Fruit fly (Drosophila melanogaster): ENCODE measurements around the gene CkIIalpha-i1.

The CkIIalpha-i1 gene

dm6 chr3L:15813988-15814387 lies 2.8 kb upstream of the CkIIalpha-i1 start (continued):
- TF ChIP-seq tna (GFP tag; IDR thresholded peaks at IDR 0.05; ENCODE audit: partially characterized antibody): no peak
- TF ChIP-seq sna (GFP tag; IDR thresholded peaks at IDR 0.05; ENCODE audit: partially characterized antibody): no peak
- TF ChIP-seq disco-r (GFP tag; optimal IDR thresholded peaks at IDR 0.05): no peak
- TF ChIP-seq corto (GFP tag; optimal IDR thresholded peaks at IDR 0.05): no peak
- no peak for TF ChIP-seq CG11560 (tag; IDR thresholded peaks at IDR 0.05)
- no peak for TF ChIP-seq insv (GFP tag; optimal IDR thresholded peaks at IDR 0.05)
- no peak for TF ChIP-seq Adf1 (GFP tag; IDR thresholded peaks at IDR 0.05)
- TF ChIP-seq gcm (GFP tag; optimal IDR thresholded peaks at IDR 0.05): no peak
- TF ChIP-seq CG6854 (GFP tag; optimal IDR thresholded peaks at IDR 0.05): peak; percentile 67
- TF ChIP-seq B-H1 (GFP tag; IDR thresholded peaks at IDR 0.05): no peak
- no peak for TF ChIP-seq dmrt11E (tag; optimal IDR thresholded peaks at IDR 0.05)
- TF ChIP-seq exex (tag; optimal IDR thresholded peaks at IDR 0.05): peak; percentile 81
- no peak for TF ChIP-seq CG32767 (GFP tag; IDR thresholded peaks at IDR 0.05)
- TF ChIP-seq BtbVII (GFP tag; optimal IDR thresholded peaks at IDR 0.05): peak; percentile 54
- no peak for TF ChIP-seq CG33213 (GFP tag; optimal IDR thresholded peaks at IDR 0.05)
- TF ChIP-seq bbx (GFP tag; IDR thresholded peaks at IDR 0.05; ENCODE audit: partially characterized antibody): no peak
- no peak for TF ChIP-seq vfl (GFP tag; optimal IDR thresholded peaks at IDR 0.05)
- no peak for TF ChIP-seq CG12219 (GFP tag; optimal IDR thresholded peaks at IDR 0.05)
- TF ChIP-seq pum (GFP tag; optimal IDR thresholded peaks at IDR 0.05): no peak
- TF ChIP-seq ac (GFP tag; optimal IDR thresholded peaks at IDR 0.05): no peak
- TF ChIP-seq MTF-1 (GFP tag; optimal IDR thresholded peaks at IDR 0.05; ENCODE audit: borderline replicate concordance): peak; percentile 4
- no peak for TF ChIP-seq eve (GFP tag; optimal IDR thresholded peaks at IDR 0.05)
- TF ChIP-seq CG8944 (GFP tag; optimal IDR thresholded peaks at IDR 0.05): no peak
- no peak for TF ChIP-seq tio (GFP tag; optimal IDR thresholded peaks at IDR 0.05)
- no peak for TF ChIP-seq HmgZ (tag; optimal IDR thresholded peaks at IDR 0.05)
- TF ChIP-seq sima (GFP tag; optimal IDR thresholded peaks at IDR 0.05): no peak
- TF ChIP-seq sens (GFP tag): no peak
- TF ChIP-seq row (GFP tag; IDR thresholded peaks at IDR 0.05): no peak
- no peak; the same call in 2 of the 3 replicates for TF ChIP-seq Dbx (GFP tag; IDR thresholded peaks at IDR 0.05)
- TF ChIP-seq CG42726 (GFP tag; IDR thresholded peaks at IDR 0.05; ENCODE audit: partially characterized antibody): no peak
- no peak for TF ChIP-seq her (GFP tag; optimal IDR thresholded peaks at IDR 0.05)
- no peak for TF ChIP-seq wor (GFP tag; IDR thresholded peaks at IDR 0.05)
- peak; percentile 79 for TF ChIP-seq lab (GFP tag; optimal IDR thresholded peaks at IDR 0.05)
- TF ChIP-seq chm (GFP tag; IDR thresholded peaks at IDR 0.05): no peak
- no peak for TF ChIP-seq so (GFP tag; IDR thresholded peaks at IDR 0.05)
- peak; percentile 2 for TF ChIP-seq CG6683 (GFP tag; optimal IDR thresholded peaks at IDR 0.05)
- no peak for TF ChIP-seq Atf-2 (GFP tag; optimal IDR thresholded peaks at IDR 0.05)
- no peak for TF ChIP-seq gsb (GFP tag; IDR thresholded peaks at IDR 0.05)
- no peak for TF ChIP-seq Neu2 (GFP tag; optimal IDR thresholded peaks at IDR 0.05; ENCODE audit: borderline replicate concordance)
- TF ChIP-seq CrebB (tag; optimal IDR thresholded peaks at IDR 0.05): no peak
- peak; percentile 48 for TF ChIP-seq CG12299 (tag; optimal IDR thresholded peaks at IDR 0.05)
- TF ChIP-seq Tbp (GFP tag; optimal IDR thresholded peaks at IDR 0.05): no peak
- TF ChIP-seq CG10209 (GFP tag; optimal IDR thresholded peaks at IDR 0.05): no peak
- TF ChIP-seq Lhr (GFP tag; optimal IDR thresholded peaks at IDR 0.05): no peak
- no peak for TF ChIP-seq CG7928 (GFP tag; optimal IDR thresholded peaks at IDR 0.05)
- no peak for TF ChIP-seq CG10462 (GFP tag; optimal IDR thresholded peaks at IDR 0.05)
- no peak for TF ChIP-seq croc (GFP tag; conservative IDR thresholded peaks at IDR 0.05)
- TF ChIP-seq ab (GFP tag; optimal IDR thresholded peaks at IDR 0.05): no peak
- TF ChIP-seq crol (GFP tag; IDR thresholded peaks at IDR 0.05): no peak
- no peak for TF ChIP-seq phol (tag; optimal IDR thresholded peaks at IDR 0.05)
- TF ChIP-seq ind (GFP tag; optimal IDR thresholded peaks at IDR 0.05): no peak
- TF ChIP-seq Hey (tag; optimal IDR thresholded peaks at IDR 0.05): no peak
